Worm (Caenorhabditis elegans): ENCODE results near the gene F47B8.2.

ce11 chrV:14316525-14316924 is at the start of gene F47B8.2:
- no peak for TF ChIP-seq klf-2 (GFP tag; conservative IDR thresholded peaks at IDR 0.05)
- no peak for TF ChIP-seq tab-1 (GFP tag; IDR thresholded peaks at IDR 0.05)
- no peak for TF ChIP-seq flt-1 (GFP tag; IDR thresholded peaks at IDR 0.05)
- no peak for TF ChIP-seq T22C8.4 (GFP tag; IDR thresholded peaks at IDR 0.05)
- no peak for TF ChIP-seq ref-1 (GFP tag; conservative IDR thresholded peaks at IDR 0.05)
- no peak for TF ChIP-seq ztf-23 (GFP tag; IDR thresholded peaks at IDR 0.05)
- no peak for TF ChIP-seq med-1 (GFP tag; optimal IDR thresholded peaks at IDR 0.05; ENCODE audit: insufficient read depth)
